Worm (Caenorhabditis elegans) whole organism, L4 larva: Measurements from ENCODE around the gene ZK1098.3.
A peak's percentile ranks its signal among the peaks of the same experiment; 100 is the strongest.

ENCODE experiments used
- D1046.2 ChIP-seq: fragments of 200-800 bp; sonication (Bioruptor generic); IDR thresholded peaks from 2 replicates; pipeline ENCODE4 v1.3.6; 2022; ENCODE audit warnings: missing genetic modification characterization, missing compliant biosample characterization
- Y75B8A.6 ChIP-seq: fragments of 200-800 bp; sonication (Bioruptor generic); IDR thresholded peaks from 2 replicates; pipeline ENCODE4 v1.3.6; 2022; ENCODE audit warnings: missing genetic modification reagents, missing genetic modification characterization, missing compliant biosample characterization
- ZK546.5 ChIP-seq, 2 experiments: sonication (generic microtip); optimal IDR thresholded peaks; 2 replicates each; lab custom pipeline; 2017; ENCODE audit warnings: missing biosample characterization in 2 of 2, missing genetic modification characterization in 2 of 2
- aha-1 ChIP-seq: fragments of 150-350 bp; peaks from one replicate; lab custom pipeline; 2014; ENCODE audit warnings: missing biosample characterization, missing genetic modification characterization
- aly-2 ChIP-seq: sonication (generic microtip); optimal IDR thresholded peaks from 2 replicates; lab custom pipeline; 2018; ENCODE audit warnings: missing biosample characterization, missing genetic modification characterization
- ceh-32 ChIP-seq: sonication (generic microtip); optimal IDR thresholded peaks from 2 replicates; lab custom pipeline; 2016; ENCODE audit warnings: mild to moderate bottlenecking, missing genetic modification characterization, missing compliant biosample characterization; ENCODE audit not compliant: poor library complexity
- ceh-62 ChIP-seq: sonication (generic microtip); optimal IDR thresholded peaks from 2 replicates; lab custom pipeline; 2017; ENCODE audit warnings: missing biosample characterization, missing genetic modification characterization
- cey-2 ChIP-seq: sonication (generic microtip); optimal IDR thresholded peaks from 3 replicates; lab custom pipeline; 2017; ENCODE audit warnings: missing genetic modification characterization, mild to moderate bottlenecking, missing compliant biosample characterization, antibody characterized with exemption, borderline replicate concordance; ENCODE audit not compliant: insufficient read depth
- ctbp-1 ChIP-seq: fragments of 200-800 bp; sonication (Bioruptor generic); IDR thresholded peaks from 2 replicates; pipeline ENCODE4 v1.3.6; 2022; ENCODE audit warnings: missing genetic modification reagents, missing genetic modification characterization, missing compliant biosample characterization
- dmd-9 ChIP-seq: fragments of 200-800 bp; sonication (Bioruptor generic); IDR thresholded peaks from 2 replicates; pipeline ENCODE4 v1.3.6; 2022; ENCODE audit warnings: missing genetic modification reagents, missing genetic modification characterization, missing compliant biosample characterization
- dve-1 ChIP-seq: sonication (generic microtip); optimal IDR thresholded peaks from 2 replicates; lab custom pipeline; 2017; ENCODE audit warnings: antibody characterized with exemption, mild to moderate bottlenecking, missing genetic modification characterization, missing compliant biosample characterization; ENCODE audit not compliant: insufficient read depth
- hlh-30 ChIP-seq: sonication (generic microtip); optimal IDR thresholded peaks from 2 replicates; lab custom pipeline; 2017; ENCODE audit warnings: antibody characterized with exemption, mild to moderate bottlenecking, missing genetic modification characterization, missing compliant biosample characterization; ENCODE audit not compliant: insufficient read depth
- lin-1 ChIP-seq: fragments of 200-800 bp; sonication (Bioruptor generic); IDR thresholded peaks from 2 replicates; pipeline ENCODE4 v1.3.6; 2022; ENCODE audit warnings: missing genetic modification reagents, missing genetic modification characterization, missing compliant biosample characterization
- lin-39 ChIP-seq: fragments of 150-350 bp; optimal IDR thresholded peaks from 2 replicates; lab custom pipeline; 2014; ENCODE audit warnings: missing biosample characterization, missing genetic modification reagents, missing genetic modification characterization
- lsy-2 ChIP-seq, 2 experiments: fragments of 150-350 bp in 1 of 2; sonication (generic microtip) in 1 of 2; optimal IDR thresholded peaks; 2 replicates each; lab custom pipeline; 2014 to 2017; ENCODE audit warnings: missing biosample characterization in 2 of 2, missing genetic modification characterization in 2 of 2
- madf-9 ChIP-seq: fragments of 200-800 bp; sonication (Bioruptor generic); conservative IDR thresholded peaks from 2 replicates; pipeline ENCODE4 v1.3.6; 2022; ENCODE audit warnings: missing genetic modification reagents, missing genetic modification characterization, missing compliant biosample characterization
- mdt-29 ChIP-seq: fragments of 200-800 bp; sonication (Bioruptor generic); IDR thresholded peaks from 2 replicates; pipeline ENCODE4 v1.3.6; 2022; ENCODE audit warnings: missing genetic modification reagents, missing genetic modification characterization, missing compliant biosample characterization
- mep-1 ChIP-seq: fragments of 150-350 bp; sonication (generic microtip); optimal IDR thresholded peaks from 3 replicates; lab custom pipeline; 2014; ENCODE audit warnings: missing biosample characterization, missing genetic modification characterization
- mes-2 ChIP-seq: sonication (generic microtip); optimal IDR thresholded peaks from 2 replicates; lab custom pipeline; 2016; ENCODE audit warnings: missing genotype, mild to moderate bottlenecking, missing genetic modification characterization, missing compliant biosample characterization; ENCODE audit not compliant: poor library complexity, severe bottlenecking
- mxl-3 ChIP-seq: fragments of 200-800 bp; sonication (Bioruptor generic); optimal IDR thresholded peaks from 2 replicates; lab custom pipeline; 2018; ENCODE audit warnings: mild to moderate bottlenecking, missing genetic modification characterization, missing compliant biosample characterization
- nhr-11 ChIP-seq: fragments of 150-350 bp; optimal IDR thresholded peaks from 2 replicates; lab custom pipeline; 2014; ENCODE audit warnings: missing biosample characterization, missing genetic modification characterization
- nhr-25 ChIP-seq: sonication (generic microtip); optimal IDR thresholded peaks from 2 replicates; lab custom pipeline; 2017; ENCODE audit warnings: missing genetic modification characterization, mild to moderate bottlenecking, missing compliant biosample characterization, antibody characterized with exemption, moderate library complexity, borderline replicate concordance; ENCODE audit not compliant: insufficient read depth
- nhr-28 ChIP-seq: fragments of 150-350 bp; optimal IDR thresholded peaks from 2 replicates; lab custom pipeline; 2014; ENCODE audit warnings: missing biosample characterization, missing genetic modification characterization
- rbr-2 ChIP-seq: sonication (generic microtip); optimal IDR thresholded peaks from 2 replicates; lab custom pipeline; 2016; ENCODE audit warnings: missing genotype, missing genetic modification characterization, missing compliant biosample characterization
- spr-1 ChIP-seq: sonication (generic microtip); optimal IDR thresholded peaks from 2 replicates; lab custom pipeline; 2016; ENCODE audit warnings: mild to moderate bottlenecking, missing genetic modification characterization, missing compliant biosample characterization
- tag-97 ChIP-seq: fragments of 200-800 bp; sonication (Bioruptor generic); IDR thresholded peaks from 2 replicates; pipeline ENCODE4 v1.3.6; 2022; ENCODE audit warnings: missing genetic modification characterization, missing compliant biosample characterization
- tra-1 ChIP-seq: fragments of 200-800 bp; sonication (Bioruptor generic); IDR thresholded peaks from 2 replicates; pipeline ENCODE4 v1.3.6; 2022; ENCODE audit warnings: missing genetic modification reagents, missing genetic modification characterization, missing compliant biosample characterization
- unc-62 ChIP-seq, 3 experiments: fragments of 150-350 bp in 1 of 3; sonication (generic microtip); optimal IDR thresholded peaks in 2 of 3; peaks in 1 of 3; 1 replicate in 1 of 3; 2 replicates in 2 of 3; lab custom pipeline; 2014 to 2017; ENCODE audit warnings: missing biosample characterization in 3 of 3, missing genetic modification characterization in 3 of 3, missing genetic modification reagents in 3 of 3, missing genotype in 1 of 3

ZK1098.3 gene

DNA sequence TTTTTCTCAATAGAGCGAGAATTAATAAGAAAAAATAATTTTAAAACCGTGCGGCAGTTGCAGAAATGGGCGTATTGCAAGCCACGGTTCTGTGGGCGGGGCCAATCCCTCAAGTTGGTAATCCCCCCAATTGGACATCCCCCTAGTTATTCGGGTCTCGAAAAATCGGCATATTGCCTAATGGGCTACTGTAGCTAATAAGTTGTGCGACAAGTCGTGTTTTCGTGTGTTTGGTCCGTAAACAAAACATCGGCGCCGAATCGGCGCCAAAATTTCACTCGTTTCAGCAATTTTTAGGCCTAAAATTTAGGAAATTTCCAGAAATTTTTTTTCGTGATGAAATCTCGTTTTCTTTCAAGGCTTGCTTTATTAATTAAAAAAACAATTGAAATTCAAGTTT lies 34.2 kb downstream of the ZK1098.3 start (continued):
- TF ChIP-seq dmd-9 = 0 out of 2 replicates have a peak, but pooled peaks have one; percentile 28
- no peak for TF ChIP-seq ctbp-1 (GFP tag; lab: Robert Waterston, UW)

DNA sequence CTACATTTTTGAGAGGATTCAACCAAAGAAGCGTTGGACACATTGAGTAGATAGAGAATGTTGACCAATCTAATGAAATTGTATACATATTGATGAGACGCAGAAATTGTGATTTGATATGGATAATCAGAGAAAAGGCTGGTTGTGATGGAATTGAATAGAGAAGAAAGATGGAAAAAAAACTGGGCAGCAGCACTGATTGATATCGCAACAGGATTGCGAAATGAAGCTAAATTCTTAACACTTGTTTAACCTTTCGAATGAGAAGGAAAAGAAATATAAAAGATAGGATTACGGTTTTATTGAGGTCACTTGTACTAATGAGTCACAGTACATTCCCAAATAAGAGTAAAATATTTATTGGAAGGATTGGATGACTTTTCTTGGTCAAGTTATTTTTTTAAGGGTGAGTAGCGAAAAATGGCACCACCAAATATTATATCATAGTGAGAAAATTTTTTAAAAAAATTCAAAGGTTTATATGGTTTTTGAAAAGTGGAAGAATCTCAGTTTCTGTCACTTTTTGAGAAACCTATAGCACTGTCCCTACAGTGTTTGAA lies 36.3 kb downstream of the ZK1098.3 start:
- TF ChIP-seq nhr-25 = peak; percentile 11
- TF ChIP-seq dve-1 (tag; lab: Kevin White, UChicago) = peak; percentile 10
- TF ChIP-seq mxl-3 (GFP tag; lab: Kevin White, UChicago) = peak; percentile 33
- peak; percentile 85 for TF ChIP-seq aha-1 (tag; lab: Kevin White, UChicago)
- peak in 1 of 2 experiments; percentile 96 for TF ChIP-seq unc-62 (GFP tag; optimal IDR thresholded peaks at IDR 0.05 in 1 of 2; lab: Kevin White, UChicago)
- no peak for TF ChIP-seq unc-62 (tag; optimal IDR thresholded peaks at IDR 0.05; lab: Kevin White, UChicago)
- TF ChIP-seq D1046.2 = no peak
- peak; percentile 65 for TF ChIP-seq nhr-28 (tag; lab: Kevin White, UChicago)
- peak in 1 of 2 experiments; percentile 31 for TF ChIP-seq lsy-2 (tag; optimal IDR thresholded peaks at IDR 0.05; lab: Kevin White, UChicago)
- TF ChIP-seq Y75B8A.6 (GFP tag; lab: Robert Waterston, UW) = no peak
- TF ChIP-seq lin-39 (tag; lab: Kevin White, UChicago) = no peak

DNA sequence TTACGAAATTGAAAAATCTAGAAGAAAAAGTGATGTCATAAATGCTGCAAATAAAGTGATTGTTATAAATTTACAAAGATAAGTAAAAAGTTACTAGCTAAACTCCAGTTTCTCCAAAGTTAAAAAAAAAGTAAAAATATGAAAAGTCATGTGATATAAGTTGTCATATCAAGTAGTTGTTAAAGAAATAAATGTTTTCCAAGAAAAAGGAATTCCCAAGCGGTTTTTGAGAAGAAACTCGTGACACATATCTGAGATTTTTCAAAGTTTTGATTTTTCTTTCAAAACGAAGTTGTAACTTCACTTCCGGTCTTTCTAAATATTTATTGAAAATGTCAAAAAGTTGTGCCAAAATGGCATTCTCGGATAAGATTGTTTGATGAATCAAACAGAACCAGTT lies 37.4 kb downstream of the ZK1098.3 start:
- peak; percentile 42 for TF ChIP-seq mep-1 (tag; lab: Kevin White, UChicago)
- TF ChIP-seq unc-62 (GFP tag; optimal IDR thresholded peaks at IDR 0.05 in 1 of 2; lab: Kevin White, UChicago) = peak in 1 of 2 experiments; percentile 83
- TF ChIP-seq unc-62 (tag; optimal IDR thresholded peaks at IDR 0.05; lab: Kevin White, UChicago) = no peak
- TF ChIP-seq ctbp-1 (GFP tag; lab: Robert Waterston, UW) = no peak
- no peak for TF ChIP-seq tag-97 (GFP tag; lab: Robert Waterston, UW)
- peak; percentile 21 for TF ChIP-seq hlh-30
- TF ChIP-seq mes-2 (tag; lab: Kevin White, UChicago) = no peak
- no peak for TF ChIP-seq ceh-62 (tag; lab: Kevin White, UChicago)
- peak in 1 of 2 experiments; percentile 38 for TF ChIP-seq lsy-2 (tag; optimal IDR thresholded peaks at IDR 0.05; lab: Kevin White, UChicago)
- TF ChIP-seq, all 104 proteins: peak for 4

DNA sequence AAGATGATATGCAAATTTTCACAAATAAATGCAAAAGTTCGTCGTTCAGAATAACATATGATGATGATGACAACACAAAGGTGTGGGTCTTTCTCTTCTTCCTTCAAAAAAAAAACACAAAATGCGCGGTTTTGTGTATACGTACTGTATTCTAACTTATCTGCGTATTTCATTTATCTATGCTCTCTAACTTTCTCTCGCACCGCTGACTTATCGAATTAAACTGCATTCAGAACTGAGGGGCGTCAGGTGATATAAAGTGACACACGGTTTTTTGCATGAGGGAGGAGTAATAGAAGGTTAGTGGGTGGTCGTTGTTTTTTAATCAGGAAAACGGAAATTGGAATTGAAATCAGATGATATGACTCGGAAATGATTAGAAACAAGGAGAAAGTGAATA lies 38.2 kb downstream of the ZK1098.3 start, which contains the start of gene sod-4:
Gene sod-4 (minus strand): TSS at position 109 of the 400 bp plus-strand sequence.
- no peak for TF ChIP-seq spr-1 (tag; lab: Kevin White, UChicago)
- TF ChIP-seq ceh-32 (tag; lab: Kevin White, UChicago) = no peak
- TF ChIP-seq cey-2 (tag; lab: Kevin White, UChicago) = peak; percentile 36
- no peak for TF ChIP-seq aly-2 (tag; lab: Kevin White, UChicago)
- peak; percentile 27 for TF ChIP-seq mxl-3 (GFP tag; lab: Kevin White, UChicago)
- TF ChIP-seq mep-1 (tag; lab: Kevin White, UChicago) = peak; percentile 10
- TF ChIP-seq lin-1 (GFP tag; lab: Robert Waterston, UW) = no peak
- TF ChIP-seq nhr-28 (tag; lab: Kevin White, UChicago) = peak; percentile 56
- no peak for TF ChIP-seq aha-1 (tag; lab: Kevin White, UChicago)
- no peak for TF ChIP-seq madf-9 (GFP tag; lab: Robert Waterston, UW)
- no peak for TF ChIP-seq lsy-2 (tag; optimal IDR thresholded peaks at IDR 0.05; lab: Kevin White, UChicago)
- peak; percentile 55 for TF ChIP-seq dve-1 (tag; lab: Kevin White, UChicago)
- peak; percentile 86 for TF ChIP-seq hlh-30
- no peak for TF ChIP-seq nhr-11 (tag; lab: Kevin White, UChicago)
- peak; percentile 51; the same call in 1 of the 2 replicates for TF ChIP-seq tra-1 (GFP tag; lab: Robert Waterston, UW)
- TF ChIP-seq ZK546.5 (tag; optimal IDR thresholded peaks at IDR 0.05; lab: Kevin White, UChicago) = no peak

DNA sequence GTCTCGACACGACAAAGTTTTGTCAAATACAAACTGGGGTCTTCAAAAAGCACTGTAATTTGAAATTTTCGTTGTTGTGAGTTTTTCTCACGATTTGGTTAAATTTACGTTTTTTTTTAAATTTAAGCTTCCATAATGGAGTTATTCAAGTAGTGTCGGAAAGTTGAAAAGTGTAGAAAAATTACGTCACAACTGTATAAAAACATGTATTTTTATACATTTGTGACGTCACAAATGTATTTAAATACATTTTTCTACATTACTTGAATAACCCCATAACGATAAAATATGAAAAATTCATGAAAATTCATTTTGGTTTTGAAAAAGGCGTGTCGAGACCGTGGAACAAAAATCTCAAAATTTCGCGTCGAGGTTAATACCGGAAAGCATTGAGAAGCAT lies 41.1 kb downstream of the ZK1098.3 start:
- TF ChIP-seq rbr-2 (tag; lab: Kevin White, UChicago) (no peak), mdt-29 (no peak)
